Worm (Caenorhabditis elegans) whole organism, early embryonic: ENCODE data around the gene F58E2.5.

ENCODE experiments used
- B0310.2 ChIP-seq: sonication (generic microtip); optimal IDR thresholded peaks from 2 replicates; lab custom pipeline; 2016; ENCODE audit warnings: mild to moderate bottlenecking, missing genetic modification characterization, missing compliant biosample characterization
- ama-1 ChIP-seq: fragments of 150-350 bp; optimal IDR thresholded peaks from 2 replicates; lab custom pipeline; 2014
- ceh-36 ChIP-seq: sonication (generic microtip); optimal IDR thresholded peaks from 2 replicates; lab custom pipeline; 2016; ENCODE audit warnings: missing genetic modification characterization, inconsistent platforms, missing compliant biosample characterization
- hmbx-1 ChIP-seq: sonication (generic microtip); optimal IDR thresholded peaks from 2 replicates; lab custom pipeline; 2016; ENCODE audit warnings: mild to moderate bottlenecking, missing genetic modification characterization, missing compliant biosample characterization
- hmg-4 ChIP-seq: fragments of 200-800 bp; sonication (Bioruptor generic); optimal IDR thresholded peaks from 2 replicates; lab custom pipeline; 2018; ENCODE audit warnings: mild to moderate bottlenecking, missing genetic modification characterization, missing compliant biosample characterization

ce11 chrIV:3453346-3453745, 8.6 kb downstream of the F58E2.5 start, which contains the start of gene srz-23:
- TF ChIP-seq B0310.2 (tag; lab: Kevin White, UChicago) = no peak
- TF ChIP-seq ama-1 (lab: Kevin White, UChicago) = no peak
- TF ChIP-seq hmbx-1 = no peak
- no peak for TF ChIP-seq ceh-36 (tag; lab: Kevin White, UChicago)
- TF ChIP-seq hmg-4 = no peak
